Worm (Caenorhabditis elegans): ENCODE measurements around the gene Y66D12A.7.

Y66D12A.7 gene

ce11 chrIII:11607870-11608269, 27.6 kb upstream of the Y66D12A.7 start, which contains the start of gene Y66D12A.1:
Gene Y66D12A.1, plus strand, starts transcription at chrIII:11608170.
- no peak for TF ChIP-seq pag-3 (tag; optimal IDR thresholded peaks at IDR 0.05; ENCODE audit: borderline replicate concordance)

- TF ChIP-seq ceh-48 (tag; optimal IDR thresholded peaks at IDR 0.05) = peak; percentile 13
- no peak for TF ChIP-seq ets-4 (tag; optimal IDR thresholded peaks at IDR 0.05)
- TF ChIP-seq K09A11.1 (tag; optimal IDR thresholded peaks at IDR 0.05; ENCODE audit: insufficient read depth) = no peak
These were observed 11.8 kb upstream of the Y66D12A.7 start for ce11 chrIII:11592096-11592495.

ce11 chrIII:11590255-11590654, 10.0 kb upstream of the Y66D12A.7 start:
- TF ChIP-seq ceh-22 (tag; optimal IDR thresholded peaks at IDR 0.05) (no peak), odd-2 (tag; optimal IDR thresholded peaks at IDR 0.05) (no peak), hlh-8 (tag; optimal IDR thresholded peaks at IDR 0.05) (no peak), ceh-14 (tag; optimal IDR thresholded peaks at IDR 0.05) (no peak), hlh-6 (tag; optimal IDR thresholded peaks at IDR 0.05) (no peak), madf-2 (tag; optimal IDR thresholded peaks at IDR 0.05) (no peak), nhr-232 (tag; optimal IDR thresholded peaks at IDR 0.05) (no peak), Y22D7AL.16 (tag; optimal IDR thresholded peaks at IDR 0.05) (no peak), pros-1 (tag; optimal IDR thresholded peaks at IDR 0.05) (no peak), ceh-18 (tag; optimal IDR thresholded peaks at IDR 0.05) (no peak), K09A11.1 (tag; optimal IDR thresholded peaks at IDR 0.05; ENCODE audit: insufficient read depth) (no peak), ztf-16 (tag; optimal IDR thresholded peaks at IDR 0.05) (no peak), pat-9 (tag; optimal IDR thresholded peaks at IDR 0.05) (no peak), syd-9 (tag; optimal IDR thresholded peaks at IDR 0.05) (no peak), pha-4 (tag; optimal IDR thresholded peaks at IDR 0.05) (no peak), ceh-6 (GFP tag; optimal IDR thresholded peaks at IDR 0.05) (no peak), unc-86 (tag; optimal IDR thresholded peaks at IDR 0.05) (no peak)

DNA sequence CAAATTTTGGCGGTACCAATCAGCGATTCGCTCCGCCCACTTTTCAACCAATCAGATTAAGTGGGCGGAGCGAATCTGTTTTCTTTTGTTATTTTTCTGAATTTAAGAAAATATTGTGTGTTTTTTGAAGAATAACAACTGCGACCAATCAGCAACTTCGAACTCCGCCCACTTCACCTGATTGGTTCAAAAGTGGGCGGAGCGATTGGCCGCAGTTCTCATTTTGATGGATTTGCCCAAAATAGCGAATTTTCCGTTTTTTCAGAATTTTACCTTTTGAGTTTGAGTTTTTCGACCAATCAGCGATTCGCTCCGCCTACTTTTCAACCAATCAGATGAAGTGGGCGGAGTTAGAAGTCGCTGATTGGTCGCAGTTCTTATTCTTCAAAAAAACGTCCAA, 9.0 kb upstream of the Y66D12A.7 start:
- TF ChIP-seq nhr-11 (tag; optimal IDR thresholded peaks at IDR 0.05) (no peak), nfya-1 (tag; optimal IDR thresholded peaks at IDR 0.05) (peak; percentile 63), madf-2 (tag; optimal IDR thresholded peaks at IDR 0.05) (no peak), ceh-34 (tag; optimal IDR thresholded peaks at IDR 0.05) (no peak), ceh-2 (tag; optimal IDR thresholded peaks at IDR 0.05) (no peak)

DNA sequence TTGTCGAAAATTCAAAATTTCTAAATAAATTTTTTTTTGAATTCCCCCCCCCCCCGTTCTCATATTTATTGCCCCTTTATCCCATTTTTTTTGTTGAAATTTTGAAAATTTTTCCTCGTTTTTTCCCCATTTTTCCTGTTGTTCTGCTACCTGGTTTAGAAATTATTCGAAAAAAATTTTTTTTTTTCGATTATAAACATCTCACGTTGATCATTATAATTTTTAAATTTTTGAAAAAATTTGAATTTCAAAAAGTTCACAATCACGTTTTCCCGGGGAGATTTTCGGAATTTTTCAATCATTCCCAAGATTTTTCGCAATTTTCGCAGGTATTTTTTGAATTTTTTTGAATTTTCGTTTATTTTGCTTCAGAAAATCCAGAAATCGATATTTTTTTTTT, 8.6 kb upstream of the Y66D12A.7 start, which contains the start of gene Y66D12A.3:
Gene Y66D12A.3 (plus strand): TSS at position 301 of the 400 bp plus-strand sequence.
- TF ChIP-seq Y22D7AL.16 (tag; optimal IDR thresholded peaks at IDR 0.05) = no peak
- no peak for TF ChIP-seq gmeb-2 (tag; optimal IDR thresholded peaks at IDR 0.05)
- no peak for TF ChIP-seq pqm-1 (tag; optimal IDR thresholded peaks at IDR 0.05)
- TF ChIP-seq rnt-1 (tag; optimal IDR thresholded peaks at IDR 0.05) = no peak
- TF ChIP-seq ets-4 (tag; optimal IDR thresholded peaks at IDR 0.05) = no peak
- no peak for TF ChIP-seq lin-11 (tag; optimal IDR thresholded peaks at IDR 0.05)
- TF ChIP-seq ztf-16 (tag; optimal IDR thresholded peaks at IDR 0.05) = no peak
- TF ChIP-seq hlh-30 (tag; optimal IDR thresholded peaks at IDR 0.05; ENCODE audit: insufficient read depth) = no peak
- TF ChIP-seq sox-4 (tag; optimal IDR thresholded peaks at IDR 0.05) = no peak
- no peak for TF ChIP-seq ceh-14 (tag; optimal IDR thresholded peaks at IDR 0.05)
- no peak for TF ChIP-seq ceh-9 (tag; optimal IDR thresholded peaks at IDR 0.05)
- no peak for TF ChIP-seq elt-2 (tag; optimal IDR thresholded peaks at IDR 0.05)
- TF ChIP-seq ceh-48 (tag; optimal IDR thresholded peaks at IDR 0.05) = no peak
- TF ChIP-seq fkh-6 (tag; optimal IDR thresholded peaks at IDR 0.05) = no peak
- TF ChIP-seq ceh-31 (tag; optimal IDR thresholded peaks at IDR 0.05) = no peak
- no peak for TF ChIP-seq ama-1 (optimal IDR thresholded peaks at IDR 0.05)
